Worm (Caenorhabditis elegans) whole organism, late embryonic: ENCODE data around the gene srg-67.

Experiments used
- T23F11.4 ChIP-seq: fragments of 200-800 bp; sonication (Bioruptor generic); optimal IDR thresholded peaks from 2 replicates; lab custom pipeline; 2018; ENCODE audit warnings: mild to moderate bottlenecking, missing genetic modification characterization, missing compliant biosample characterization
- ceh-2 ChIP-seq: sonication (generic microtip); optimal IDR thresholded peaks from 2 replicates; lab custom pipeline; 2016; ENCODE audit warnings: missing genotype, missing genetic modification characterization, missing compliant biosample characterization
- ceh-31 ChIP-seq: sonication (generic microtip); optimal IDR thresholded peaks from 2 replicates; lab custom pipeline; 2016; ENCODE audit warnings: missing genetic modification characterization, missing compliant biosample characterization
- dve-1 ChIP-seq: sonication (generic microtip); optimal IDR thresholded peaks from 2 replicates; lab custom pipeline; 2017; ENCODE audit warnings: antibody characterized with exemption, mild to moderate bottlenecking, missing genetic modification characterization, missing compliant biosample characterization
- hlh-30 ChIP-seq: sonication (generic microtip); optimal IDR thresholded peaks from 2 replicates; lab custom pipeline; 2017; ENCODE audit warnings: antibody characterized with exemption, missing genetic modification characterization, missing compliant biosample characterization; ENCODE audit not compliant: insufficient read depth
- hlh-6 ChIP-seq: sonication (generic microtip); optimal IDR thresholded peaks from 2 replicates; lab custom pipeline; 2016; ENCODE audit warnings: missing genotype, missing genetic modification characterization, missing compliant biosample characterization
- nfya-1 ChIP-seq: sonication (generic microtip); optimal IDR thresholded peaks from 2 replicates; lab custom pipeline; 2017; ENCODE audit warnings: missing genetic modification characterization, mild to moderate bottlenecking, missing compliant biosample characterization, antibody characterized with exemption, moderate library complexity

The srg-67 gene

ce11 chrV:5412808-5413405, 49.9 kb downstream of the srg-67 start, which contains the start of gene F08F3.10:
F08F3.10 (plus strand) TSS chrV:5413355.
- no peak for TF ChIP-seq ceh-31 (tag; lab: Kevin White, UChicago)
- no peak for TF ChIP-seq ceh-2 (tag; lab: Kevin White, UChicago)
- TF ChIP-seq T23F11.4: no peak
- no peak for TF ChIP-seq hlh-6 (tag; lab: Kevin White, UChicago)
- no peak for TF ChIP-seq nfya-1 (tag; lab: Kevin White, UChicago)
- TF ChIP-seq hlh-30: no peak
- no peak for TF ChIP-seq dve-1 (tag; lab: Kevin White, UChicago)
